Worm (Caenorhabditis elegans): Measurements from ENCODE around the gene F43B10.1.

DNA sequence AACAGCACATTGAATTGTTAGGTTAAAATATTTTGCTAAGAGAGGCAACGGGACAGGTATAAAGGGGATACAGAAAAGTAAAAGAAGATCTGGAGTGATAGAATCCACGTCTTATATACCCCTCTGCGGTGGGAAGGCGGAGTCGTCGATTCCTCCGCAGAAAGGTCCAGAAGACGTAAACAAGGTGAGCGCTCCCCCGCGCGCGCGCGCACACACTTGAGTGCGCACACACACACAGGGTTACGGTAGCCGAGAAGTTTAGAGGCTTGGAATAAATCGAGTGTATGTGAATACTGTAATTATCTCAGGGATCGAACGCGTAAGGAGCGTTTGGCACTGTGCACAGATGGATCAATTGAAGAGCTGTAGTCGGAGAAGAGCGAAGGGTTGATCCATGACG lies 24.8 kb upstream of the F43B10.1 start:
- TF ChIP-seq unc-3 (GFP tag; conservative IDR thresholded peaks at IDR 0.05) = no peak
- no peak for TF ChIP-seq unc-3 (tag; optimal IDR thresholded peaks at IDR 0.05)
- no peak for TF ChIP-seq sox-4 (tag; optimal IDR thresholded peaks at IDR 0.05)

All from whole organism, late embryonic.